Worm (Caenorhabditis elegans) whole organism, L4/young adult: ENCODE data around the gene srt-54.

Experiments
- W03F9.2 ChIP-seq: fragments of 150-350 bp; optimal IDR thresholded peaks from 2 replicates; lab custom pipeline; 2014; ENCODE audit warnings: missing biosample characterization, missing genetic modification characterization
- him-1 ChIP-seq: sonication (generic microtip); optimal IDR thresholded peaks from 2 replicates; lab custom pipeline; 2016; ENCODE audit warnings: missing genotype, missing genetic modification reagents, missing genetic modification characterization, missing compliant biosample characterization

DNA sequence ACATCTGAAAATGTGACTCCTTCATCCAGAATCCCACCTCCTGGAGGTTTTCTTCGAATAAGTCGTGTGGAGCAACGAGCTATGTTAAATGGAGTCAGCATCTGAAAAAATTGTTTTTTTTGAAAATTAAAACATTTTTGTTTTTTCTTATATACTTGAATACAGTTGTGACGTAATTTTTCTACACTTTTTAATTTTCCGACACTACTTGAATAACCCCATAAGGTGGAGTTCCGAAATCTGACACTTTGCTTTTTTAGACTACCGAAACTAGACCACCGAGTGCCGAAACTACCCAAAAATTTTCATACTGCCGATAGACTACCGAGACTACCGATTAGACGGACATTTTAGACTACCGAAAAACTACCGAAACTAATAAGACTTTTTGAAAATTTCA is 25.6 kb upstream of the srt-54 start, which contains the start of gene mcat-1:
- TF ChIP-seq W03F9.2 (no peak), him-1 (tag; lab: Kevin White, UChicago) (no peak)
